Fruit fly (Drosophila melanogaster) whole organism, embryonic: ENCODE measurements around the gene eas.
A peak's percentile ranks its signal among the peaks of the same experiment; 100 is the strongest.

Source experiments
- ATbp ChIP-seq: fragments of 200-800 bp; sonication (Bioruptor generic); optimal IDR thresholded peaks from 2 replicates; lab custom pipeline; 2017; ENCODE audit warnings: missing biosample characterization, mild to moderate bottlenecking, missing genetic modification characterization, missing genetic modification reagents
- Atf6 ChIP-seq: fragments of 200-800 bp; sonication (Bioruptor generic); IDR thresholded peaks from 2 replicates; pipeline ENCODE4 v1.3.6; 2022; ENCODE audit warnings: missing biosample characterization, missing genetic modification characterization
- CG10366 ChIP-seq: fragments of 200-800 bp; sonication (Bioruptor generic); IDR thresholded peaks from 2 replicates; pipeline ENCODE4 v1.3.6; 2022; ENCODE audit warnings: missing biosample characterization, missing genetic modification characterization
- CG10431 ChIP-seq: fragments of 200-800 bp; sonication (Bioruptor generic); optimal IDR thresholded peaks from 3 replicates; lab custom pipeline; 2018; ENCODE audit warnings: missing biosample characterization, mild to moderate bottlenecking, missing genetic modification characterization
- CG10462 ChIP-seq: fragments of 200-800 bp; sonication (Bioruptor generic); optimal IDR thresholded peaks from 2 replicates; lab custom pipeline; 2016; ENCODE audit warnings: missing biosample characterization, missing genetic modification characterization
- CG12769 ChIP-seq: fragments of 200-800 bp; sonication (Bioruptor generic); optimal IDR thresholded peaks from 2 replicates; lab custom pipeline; 2019; ENCODE audit warnings: missing biosample characterization, mild to moderate bottlenecking, missing genetic modification characterization, moderate library complexity
- CG14050 ChIP-seq: fragments of 200-800 bp; sonication (Bioruptor generic); IDR thresholded peaks from 3 replicates; pipeline ENCODE4 v1.3.6; 2022; ENCODE audit warnings: missing biosample characterization, missing genetic modification characterization
- CG14441 ChIP-seq: fragments of 200-800 bp; sonication (Bioruptor generic); IDR thresholded peaks from 2 replicates; pipeline ENCODE4 v1.3.6; 2022; ENCODE audit warnings: missing biosample characterization, missing genetic modification characterization
- CG14667 ChIP-seq: fragments of 200-800 bp; sonication (Bioruptor generic); IDR thresholded peaks from 2 replicates; pipeline ENCODE4 v1.3.6; 2022; ENCODE audit warnings: missing biosample characterization, missing genetic modification characterization
- CG15514 ChIP-seq: fragments of 200-800 bp; sonication (Bioruptor generic); optimal IDR thresholded peaks from 3 replicates; lab custom pipeline; 2017; ENCODE audit warnings: missing biosample characterization, missing genetic modification characterization, mild to moderate bottlenecking, moderate library complexity, missing genetic modification reagents
- CG16815 ChIP-seq: fragments of 200-800 bp; sonication (Bioruptor generic); optimal IDR thresholded peaks from 3 replicates; lab custom pipeline; 2017; ENCODE audit warnings: missing biosample characterization, mild to moderate bottlenecking, missing genetic modification characterization
- CG17186 ChIP-seq: fragments of 200-800 bp; sonication (Bioruptor generic); optimal IDR thresholded peaks from 3 replicates; lab custom pipeline; 2017; ENCODE audit warnings: missing biosample characterization, missing genetic modification reagents, missing genetic modification characterization
- CG17328 ChIP-seq: fragments of 200-800 bp; sonication (Bioruptor generic); IDR thresholded peaks from 2 replicates; pipeline ENCODE4 v1.3.6; 2022; ENCODE audit warnings: missing biosample characterization, missing genetic modification characterization
- CG17359 ChIP-seq: fragments of 200-800 bp; sonication (Bioruptor generic); optimal IDR thresholded peaks from 3 replicates; lab custom pipeline; 2018; ENCODE audit warnings: missing biosample characterization, mild to moderate bottlenecking, missing genetic modification characterization, moderate library complexity
- CG17612 ChIP-seq: fragments of 200-800 bp; sonication (Bioruptor generic); IDR thresholded peaks from 2 replicates; pipeline ENCODE4 v1.3.6; 2022; ENCODE audit warnings: missing biosample characterization, missing genetic modification characterization
- CG17802 ChIP-seq: fragments of 200-800 bp; sonication (Bioruptor generic); optimal IDR thresholded peaks from 2 replicates; lab custom pipeline; 2018; ENCODE audit warnings: missing biosample characterization, mild to moderate bottlenecking, missing genetic modification characterization, moderate library complexity
- CG18262 ChIP-seq: fragments of 200-800 bp; optimal IDR thresholded peaks from 3 replicates; lab custom pipeline; 2019; ENCODE audit warnings: missing biosample characterization, mild to moderate bottlenecking, missing genetic modification characterization, moderate library complexity
- CG18619 ChIP-seq: fragments of 200-800 bp; sonication (Bioruptor generic); optimal IDR thresholded peaks from 3 replicates; lab custom pipeline; 2017; ENCODE audit warnings: missing biosample characterization, mild to moderate bottlenecking, missing genetic modification characterization
- CG30020 ChIP-seq: fragments of 200-800 bp; optimal IDR thresholded peaks from 2 replicates; lab custom pipeline; 2019; ENCODE audit warnings: missing biosample characterization, mild to moderate bottlenecking, missing genetic modification characterization, moderate library complexity
- CG32532 ChIP-seq: fragments of 200-800 bp; sonication (Bioruptor generic); IDR thresholded peaks from 2 replicates; pipeline ENCODE4 v1.3.6; 2022; ENCODE audit warnings: missing biosample characterization, missing genetic modification characterization
- CG3838 ChIP-seq: fragments of 200-800 bp; sonication (Bioruptor generic); optimal IDR thresholded peaks from 3 replicates; lab custom pipeline; 2016; ENCODE audit warnings: missing biosample characterization, missing genetic modification characterization
- CG9215 ChIP-seq: fragments of 200-800 bp; sonication (Bioruptor generic); IDR thresholded peaks from 2 replicates; pipeline ENCODE4 v1.3.6; 2022; ENCODE audit warnings: missing biosample characterization, missing genetic modification characterization
- Dref ChIP-seq: fragments of 200-800 bp; sonication (Bioruptor generic); IDR thresholded peaks from 2 replicates; pipeline ENCODE4 v1.3.6; 2022; ENCODE audit warnings: missing biosample characterization, missing genetic modification characterization
- Elba2 ChIP-seq: fragments of 200-800 bp; sonication (Bioruptor generic); optimal IDR thresholded peaks from 3 replicates; lab custom pipeline; 2016; ENCODE audit warnings: missing biosample characterization, missing genetic modification characterization
- Nf-YB ChIP-seq: fragments of 200-800 bp; sonication (Bioruptor generic); optimal IDR thresholded peaks from 3 replicates; lab custom pipeline; 2019; ENCODE audit warnings: missing biosample characterization, mild to moderate bottlenecking, missing genetic modification characterization, moderate library complexity
- PHDP ChIP-seq: fragments of 200-800 bp; sonication (Bioruptor generic); optimal IDR thresholded peaks from 3 replicates; lab custom pipeline; 2018; ENCODE audit warnings: missing biosample characterization, mild to moderate bottlenecking, missing genetic modification characterization, moderate library complexity
- Scr ChIP-seq: fragments of 200-800 bp; sonication (Bioruptor generic); IDR thresholded peaks from 2 replicates; pipeline ENCODE4 v1.3.6; 2022; ENCODE audit warnings: missing biosample characterization, missing genetic modification characterization; ENCODE audit not compliant: partially characterized antibody
- Sin3A ChIP-seq: fragments of >200 bp; optimal IDR thresholded peaks from 2 replicates; lab custom pipeline; 2018
- abd-A ChIP-seq: fragments of 200-800 bp; sonication (Bioruptor generic); optimal IDR thresholded peaks from 3 replicates; lab custom pipeline; 2019; ENCODE audit warnings: missing biosample characterization, mild to moderate bottlenecking, missing genetic modification characterization, moderate library complexity
- amos ChIP-seq: fragments of 200-800 bp; sonication (Bioruptor generic); IDR thresholded peaks from 2 replicates; pipeline ENCODE4 v1.3.6; 2022; ENCODE audit warnings: missing biosample characterization, missing genetic modification characterization; ENCODE audit not compliant: partially characterized antibody
- bbx ChIP-seq: fragments of 200-800 bp; sonication (Bioruptor generic); IDR thresholded peaks from 2 replicates; pipeline ENCODE4 v1.3.6; 2022; ENCODE audit warnings: missing biosample characterization, missing genetic modification characterization; ENCODE audit not compliant: partially characterized antibody
- crol ChIP-seq: fragments of 200-800 bp; sonication (Bioruptor generic); IDR thresholded peaks from 2 replicates; pipeline ENCODE4 v1.3.6; 2022; ENCODE audit warnings: missing biosample characterization, missing genetic modification characterization
- cwo ChIP-seq: fragments of 200-800 bp; sonication (Bioruptor generic); optimal IDR thresholded peaks from 3 replicates; lab custom pipeline; 2017; ENCODE audit warnings: missing biosample characterization, missing genetic modification characterization, mild to moderate bottlenecking, moderate library complexity, missing genetic modification reagents
- ewg ChIP-seq: fragments of 200-800 bp; sonication (Bioruptor generic); optimal IDR thresholded peaks from 3 replicates; lab custom pipeline; 2017; ENCODE audit warnings: mild to moderate bottlenecking, missing biosample characterization, missing genetic modification reagents, missing genetic modification characterization
- fd96Cb ChIP-seq: fragments of 200-800 bp; sonication (Bioruptor generic); optimal IDR thresholded peaks from 2 replicates; lab custom pipeline; 2018; ENCODE audit warnings: missing biosample characterization, mild to moderate bottlenecking, missing genetic modification characterization, moderate library complexity
- ftz-f1 ChIP-seq: fragments of 200-800 bp; sonication (Bioruptor generic); optimal IDR thresholded peaks from 2 replicates; lab custom pipeline; 2016; ENCODE audit warnings: missing biosample characterization, missing genetic modification characterization
- gcm ChIP-seq: fragments of 200-800 bp; sonication (Bioruptor generic); optimal IDR thresholded peaks from 2 replicates; lab custom pipeline; 2019; ENCODE audit warnings: missing biosample characterization, mild to moderate bottlenecking, missing genetic modification characterization, moderate library complexity
- grn ChIP-seq: fragments of 200-800 bp; sonication (Bioruptor generic); optimal IDR thresholded peaks from 3 replicates; lab custom pipeline; 2017; ENCODE audit warnings: missing biosample characterization, missing genetic modification characterization
- klu ChIP-seq: fragments of 200-800 bp; sonication (Bioruptor generic); IDR thresholded peaks from 2 replicates; pipeline ENCODE4 v1.3.6; 2022; ENCODE audit warnings: missing biosample characterization, missing genetic modification characterization
- luna ChIP-seq: fragments of 200-800 bp; sonication (Bioruptor generic); optimal IDR thresholded peaks from 2 replicates; lab custom pipeline; 2016; ENCODE audit warnings: missing biosample characterization, missing genetic modification characterization
- nerfin-1 ChIP-seq: fragments of 200-800 bp; sonication (Bioruptor generic); optimal IDR thresholded peaks from 3 replicates; lab custom pipeline; 2019; ENCODE audit warnings: missing biosample characterization, mild to moderate bottlenecking, missing genetic modification characterization, moderate library complexity
- nom ChIP-seq: fragments of 200-800 bp; sonication (Bioruptor generic); optimal IDR thresholded peaks from 2 replicates; lab custom pipeline; 2017; ENCODE audit warnings: missing biosample characterization, missing genetic modification characterization, mild to moderate bottlenecking, moderate library complexity, missing genetic modification reagents
- p53 ChIP-seq: fragments of 200-800 bp; sonication (Bioruptor generic); optimal IDR thresholded peaks from 2 replicates; lab custom pipeline; 2016; ENCODE audit warnings: missing biosample characterization, missing genetic modification characterization
- pfk ChIP-seq: fragments of 200-800 bp; sonication (Bioruptor generic); optimal IDR thresholded peaks from 2 replicates; lab custom pipeline; 2018; ENCODE audit warnings: missing biosample characterization, mild to moderate bottlenecking, missing genetic modification characterization, moderate library complexity
- pnt ChIP-seq: fragments of 200-800 bp; sonication (Bioruptor generic); optimal IDR thresholded peaks from 3 replicates; lab custom pipeline; 2016; ENCODE audit warnings: missing biosample characterization, missing genetic modification characterization
- pzg ChIP-seq: fragments of 200-800 bp; sonication (Bioruptor generic); optimal IDR thresholded peaks from 3 replicates; lab custom pipeline; 2018; ENCODE audit warnings: missing biosample characterization, mild to moderate bottlenecking, missing genetic modification characterization, moderate library complexity
- row ChIP-seq: fragments of 200-800 bp; sonication (Bioruptor generic); IDR thresholded peaks from 3 replicates; pipeline ENCODE4 v1.3.6; 2022; ENCODE audit warnings: missing biosample characterization, missing genetic modification characterization
- stwl ChIP-seq: fragments of 200-800 bp; sonication (Bioruptor generic); optimal IDR thresholded peaks from 3 replicates; lab custom pipeline; 2018; ENCODE audit warnings: missing biosample characterization, mild to moderate bottlenecking, missing genetic modification characterization, moderate library complexity
- twi ChIP-seq: fragments of 200-800 bp; optimal IDR thresholded peaks from 2 replicates; lab custom pipeline; 2019; ENCODE audit warnings: missing biosample characterization, mild to moderate bottlenecking, missing genetic modification characterization, moderate library complexity

Gene eas

DNA sequence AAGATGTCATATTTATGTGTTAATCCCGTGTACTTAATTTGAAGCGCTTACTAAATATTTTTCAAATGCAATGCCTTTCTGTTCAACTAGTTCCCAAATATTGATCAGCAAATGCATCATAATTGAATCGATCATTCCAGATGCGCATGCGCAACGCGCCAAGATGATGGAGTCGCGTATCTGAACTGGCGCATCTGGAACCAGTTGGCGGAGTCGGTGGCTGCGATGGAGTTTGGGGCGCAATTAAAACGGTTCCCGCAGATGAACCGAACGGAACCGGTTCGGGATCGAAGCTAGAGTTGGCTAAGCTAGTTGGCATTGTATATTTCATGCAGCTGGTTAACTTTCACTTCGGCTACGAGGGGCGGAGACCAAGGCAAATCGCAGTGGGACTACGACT is 47.3 kb downstream of the eas start, which contains the start of gene CalpC (continued):
- TF ChIP-seq CG17612 (GFP tag; lab: Robert Waterston, UW) (no peak), abd-A (peak; percentile 39), stwl (tag; lab: Kevin White, UChicago) (peak; percentile 15), Nf-YB (no peak), pfk (GFP tag; lab: Kevin White, UChicago) (no peak), CG12769 (tag; lab: Kevin White, UChicago) (peak; percentile 46), nom (peak; percentile 18), Scr (GFP tag; lab: Robert Waterston, UW) (peak; percentile 40), CG17186 (GFP tag; lab: Kevin White, UChicago) (peak; percentile 58), Dref (peak; percentile 36; the same call in 1 of the 2 replicates), CG17802 (no peak), CG32532 (GFP tag; lab: Robert Waterston, UW) (no peak), bbx (0 out of 2 replicates have a peak, but pooled peaks have one; percentile 40), CG30020 (peak; percentile 9)

DNA sequence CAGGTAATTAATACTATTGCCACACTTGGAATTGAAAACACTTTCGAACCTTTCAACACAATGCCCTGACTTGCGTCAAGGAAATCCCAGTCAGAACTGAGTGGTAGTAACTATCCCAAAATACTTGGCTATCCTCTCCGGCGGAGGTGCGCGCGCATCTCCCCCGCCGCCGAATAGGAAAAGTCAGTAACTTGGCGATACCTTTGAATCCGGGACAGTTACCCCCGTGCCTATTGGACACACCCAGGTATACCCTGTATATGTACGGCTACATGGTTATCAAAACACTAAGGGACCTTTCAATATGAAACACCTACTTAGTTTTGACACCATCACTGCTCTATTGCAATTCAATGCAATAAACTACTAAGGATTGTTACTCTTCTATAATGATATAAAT is 52.5 kb downstream of the eas start, which contains the start of gene CG9919:
CG9919 (minus strand) TSS at position 101 of the 400 bp plus-strand sequence.
- TF ChIP-seq luna (GFP tag; lab: Kevin White, UChicago) (no peak), CG17328 (GFP tag; lab: Robert Waterston, UW) (no peak), gcm (no peak), pzg (GFP tag; lab: Kevin White, UChicago) (peak; percentile 3), p53 (GFP tag; lab: Kevin White, UChicago) (no peak), fd96Cb (tag; lab: Kevin White, UChicago) (no peak), CG14050 (GFP tag; lab: Robert Waterston, UW) (no peak), ftz-f1 (no peak), PHDP (no peak), klu (no peak), ATbp (GFP tag; lab: Kevin White, UChicago) (no peak), CG18262 (tag; lab: Kevin White, UChicago) (no peak), CG16815 (GFP tag; lab: Kevin White, UChicago) (no peak), amos (GFP tag; lab: Robert Waterston, UW) (no peak), pnt (GFP tag; lab: Kevin White, UChicago) (no peak), CG15514 (GFP tag; lab: Kevin White, UChicago) (peak; percentile 16), Elba2 (GFP tag; lab: Kevin White, UChicago) (peak; percentile 35), CG9215 (GFP tag; lab: Robert Waterston, UW) (no peak), CG17359 (tag; lab: Kevin White, UChicago) (no peak), crol (no peak), CG10366 (GFP tag; lab: Robert Waterston, UW) (no peak), Atf6 (GFP tag; lab: Robert Waterston, UW) (no peak), grn (GFP tag; lab: Kevin White, UChicago) (no peak), cwo (no peak), CG10462 (GFP tag; lab: Kevin White, UChicago) (no peak), CG14667 (no peak), nerfin-1 (tag; lab: Kevin White, UChicago) (peak; percentile 23), row (GFP tag; lab: Robert Waterston, UW) (peak; percentile 33; the same call in 1 of the 3 replicates), CG14441 (no peak), CG10431 (GFP tag; lab: Kevin White, UChicago) (peak; percentile 89), ewg (GFP tag; lab: Kevin White, UChicago) (peak; percentile 82), CG3838 (no peak), CG18619 (no peak), Sin3A (lab: Kevin White, UChicago) (no peak), twi (tag; lab: Kevin White, UChicago) (no peak)
- TF ChIP-seq, all 482 proteins: peak for 7
